Worm (Caenorhabditis elegans) whole organism, young adult: Measurements from ENCODE around the gene nep-15.

ENCODE experiments used
- B0261.1 ChIP-seq: sonication (generic microtip); optimal IDR thresholded peaks from 2 replicates; lab custom pipeline; 2016; ENCODE audit warnings: mild to moderate bottlenecking, missing genetic modification characterization, moderate library complexity, missing compliant biosample characterization
- C17E4.6 ChIP-seq: fragments of 200-800 bp; sonication (Bioruptor generic); IDR thresholded peaks from 2 replicates; pipeline ENCODE4 v1.3.6; 2022; ENCODE audit warnings: missing genetic modification reagents, missing genetic modification characterization, missing compliant biosample characterization
- D2030.7 ChIP-seq: fragments of 200-800 bp; sonication (Bioruptor generic); IDR thresholded peaks from 2 replicates; pipeline ENCODE4 v1.3.6; 2022; ENCODE audit warnings: missing genetic modification reagents, missing genetic modification characterization, missing compliant biosample characterization
- F33H1.4 ChIP-seq: fragments of 200-800 bp; sonication (Bioruptor generic); IDR thresholded peaks from 2 replicates; pipeline ENCODE4 v1.3.6; 2022; ENCODE audit warnings: missing genetic modification reagents, missing genetic modification characterization, missing compliant biosample characterization
- F37B4.10 ChIP-seq: fragments of 200-800 bp; sonication (Bioruptor generic); IDR thresholded peaks from 2 replicates; pipeline ENCODE4 v1.3.6; 2022; ENCODE audit warnings: missing genetic modification characterization, missing compliant biosample characterization
- F57C9.4 ChIP-seq: sonication (generic microtip); optimal IDR thresholded peaks from 2 replicates; lab custom pipeline; 2017; ENCODE audit warnings: mild to moderate bottlenecking, missing genetic modification characterization, missing compliant biosample characterization
- K12H6.12 ChIP-seq: fragments of 200-800 bp; sonication (Bioruptor generic); optimal IDR thresholded peaks from 2 replicates; lab custom pipeline; 2018; ENCODE audit warnings: mild to moderate bottlenecking, missing genetic modification characterization, missing compliant biosample characterization
- T07F8.4 ChIP-seq: sonication (generic microtip); optimal IDR thresholded peaks from 2 replicates; lab custom pipeline; 2016; ENCODE audit warnings: mild to moderate bottlenecking, missing genetic modification characterization, moderate library complexity, missing compliant biosample characterization
- T26A5.8 ChIP-seq: sonication (generic microtip); optimal IDR thresholded peaks from 2 replicates; lab custom pipeline; 2016; ENCODE audit warnings: missing genetic modification characterization, missing compliant biosample characterization
- Y53G8AR.9 ChIP-seq: fragments of 200-800 bp; sonication (Bioruptor generic); conservative IDR thresholded peaks from 2 replicates; pipeline ENCODE4 v1.3.6; 2022; ENCODE audit warnings: missing genetic modification reagents, missing genetic modification characterization, missing compliant biosample characterization
- aptf-2 ChIP-seq: fragments of 200-800 bp; sonication (Bioruptor generic); conservative IDR thresholded peaks from 2 replicates; pipeline ENCODE4 v1.3.6; 2022; ENCODE audit warnings: missing genetic modification reagents, missing genetic modification characterization, missing compliant biosample characterization
- aptf-3 ChIP-seq: fragments of 200-800 bp; sonication (Bioruptor generic); IDR thresholded peaks from 2 replicates; pipeline ENCODE4 v1.3.6; 2022; ENCODE audit warnings: missing genetic modification characterization, missing compliant biosample characterization
- attf-3 ChIP-seq: fragments of 200-800 bp; sonication (Bioruptor generic); conservative IDR thresholded peaks from 2 replicates; pipeline ENCODE4 v1.3.6; 2022; ENCODE audit warnings: missing genetic modification reagents, missing genetic modification characterization, missing compliant biosample characterization
- bed-2 ChIP-seq: fragments of 200-800 bp; sonication (Bioruptor generic); IDR thresholded peaks from 2 replicates; pipeline ENCODE4 v1.3.6; 2022; ENCODE audit warnings: missing genetic modification reagents, missing genetic modification characterization, missing compliant biosample characterization
- ccch-3 ChIP-seq: fragments of 200-800 bp; sonication (Bioruptor generic); optimal IDR thresholded peaks from 2 replicates; lab custom pipeline; 2018; ENCODE audit warnings: mild to moderate bottlenecking, missing genetic modification characterization, missing compliant biosample characterization
- ceh-40 ChIP-seq: fragments of 200-800 bp; sonication (Bioruptor generic); IDR thresholded peaks from 2 replicates; pipeline ENCODE4 v1.3.6; 2022; ENCODE audit warnings: missing genetic modification characterization, missing compliant biosample characterization
- egl-18 ChIP-seq: fragments of 200-800 bp; sonication (Bioruptor generic); IDR thresholded peaks from 2 replicates; pipeline ENCODE4 v1.3.6; 2022; ENCODE audit warnings: missing genetic modification reagents, missing genetic modification characterization, missing compliant biosample characterization
- egl-44 ChIP-seq: fragments of 200-800 bp; sonication (Bioruptor generic); IDR thresholded peaks from 2 replicates; pipeline ENCODE4 v1.3.6; 2022; ENCODE audit warnings: missing genetic modification reagents, missing genetic modification characterization, missing compliant biosample characterization
- ets-4 ChIP-seq: fragments of 200-800 bp; sonication (Bioruptor generic); optimal IDR thresholded peaks from 2 replicates; lab custom pipeline; 2018; ENCODE audit warnings: mild to moderate bottlenecking, missing genetic modification characterization, missing compliant biosample characterization
- hlh-12 ChIP-seq: sonication (generic microtip); optimal IDR thresholded peaks from 2 replicates; lab custom pipeline; 2016; ENCODE audit warnings: missing genetic modification characterization, missing compliant biosample characterization
- hmg-1.2 ChIP-seq: fragments of 200-800 bp; sonication (Bioruptor generic); IDR thresholded peaks from 2 replicates; pipeline ENCODE4 v1.3.6; 2022; ENCODE audit warnings: missing genetic modification reagents, missing genetic modification characterization, missing compliant biosample characterization
- hsf-1 ChIP-seq: fragments of 200-800 bp; sonication (Bioruptor generic); IDR thresholded peaks from 2 replicates; pipeline ENCODE4 v1.3.6; 2022; ENCODE audit warnings: missing genetic modification reagents, missing genetic modification characterization, missing compliant biosample characterization
- lin-26 ChIP-seq: fragments of 200-800 bp; sonication (Bioruptor generic); IDR thresholded peaks from 2 replicates; pipeline ENCODE4 v1.3.6; 2022; ENCODE audit warnings: missing genetic modification reagents, missing genetic modification characterization, missing compliant biosample characterization
- madf-6 ChIP-seq: fragments of 200-800 bp; sonication (Bioruptor generic); IDR thresholded peaks from 2 replicates; pipeline ENCODE4 v1.3.6; 2022; ENCODE audit warnings: missing genetic modification reagents, missing genetic modification characterization, missing compliant biosample characterization
- madf-8 ChIP-seq: fragments of 200-800 bp; sonication (Bioruptor generic); conservative IDR thresholded peaks from 2 replicates; pipeline ENCODE4 v1.3.6; 2022; ENCODE audit warnings: missing genetic modification reagents, missing genetic modification characterization, missing compliant biosample characterization
- mes-4 ChIP-seq: sonication (generic microtip); optimal IDR thresholded peaks from 2 replicates; lab custom pipeline; 2016; ENCODE audit warnings: missing genotype, missing genetic modification characterization, missing compliant biosample characterization
- nfya-1 ChIP-seq: sonication (generic microtip); optimal IDR thresholded peaks from 2 replicates; lab custom pipeline; 2017; ENCODE audit warnings: antibody characterized with exemption, missing compliant biosample characterization, missing genetic modification characterization, borderline replicate concordance; ENCODE audit not compliant: insufficient read depth
- nfyb-1 ChIP-seq: fragments of 200-800 bp; sonication (Bioruptor generic); IDR thresholded peaks from 2 replicates; pipeline ENCODE4 v1.3.6; 2022; ENCODE audit warnings: missing genetic modification reagents, missing genetic modification characterization, missing compliant biosample characterization
- nhr-120 ChIP-seq: fragments of 200-800 bp; sonication (Bioruptor generic); IDR thresholded peaks from 2 replicates; pipeline ENCODE4 v1.3.6; 2022; ENCODE audit warnings: missing genetic modification characterization, missing compliant biosample characterization
- nhr-179 ChIP-seq: sonication (generic microtip); optimal IDR thresholded peaks from 2 replicates; lab custom pipeline; 2016; ENCODE audit warnings: mild to moderate bottlenecking, missing genetic modification characterization, missing compliant biosample characterization
- nhr-27 ChIP-seq: fragments of 200-800 bp; sonication (Bioruptor generic); optimal IDR thresholded peaks from 2 replicates; lab custom pipeline; 2018; ENCODE audit warnings: mild to moderate bottlenecking, missing genetic modification characterization, moderate library complexity, missing compliant biosample characterization
- nhr-80 ChIP-seq: sonication (generic microtip); optimal IDR thresholded peaks from 2 replicates; lab custom pipeline; 2016; ENCODE audit warnings: missing genetic modification characterization, missing compliant biosample characterization
- nhr-90 ChIP-seq: sonication (generic microtip); optimal IDR thresholded peaks from 2 replicates; lab custom pipeline; 2016; ENCODE audit warnings: missing genotype, mild to moderate bottlenecking, missing genetic modification characterization, missing compliant biosample characterization
- pha-4 ChIP-seq: fragments of 150-350 bp; sonication (generic microtip); optimal IDR thresholded peaks from 2 replicates; lab custom pipeline; 2014; ENCODE audit warnings: missing biosample characterization, missing genetic modification reagents, missing genetic modification characterization
- repo-1 ChIP-seq: sonication (generic microtip); optimal IDR thresholded peaks from 2 replicates; lab custom pipeline; 2017; ENCODE audit warnings: mild to moderate bottlenecking, missing genetic modification characterization, missing compliant biosample characterization
- rpc-1 ChIP-seq, 2 experiments: fragments of 150-350 bp in 1 of 2; sonication (generic microtip) in 1 of 2; optimal IDR thresholded peaks; 2 replicates each; lab custom pipeline; 2014 to 2018; ENCODE audit warnings: missing biosample characterization in 1 of 2, missing genetic modification characterization in 1 of 2, missing genetic modification reagents in 1 of 2, missing genotype in 1 of 2
- sea-2 ChIP-seq: fragments of 200-800 bp; sonication (Bioruptor generic); IDR thresholded peaks from 2 replicates; pipeline ENCODE4 v1.3.6; 2022; ENCODE audit warnings: missing genetic modification characterization, missing compliant biosample characterization
- snpc-1.1 ChIP-seq: sonication (generic microtip); optimal IDR thresholded peaks from 2 replicates; lab custom pipeline; 2017; ENCODE audit warnings: missing genetic modification characterization, mild to moderate bottlenecking, missing compliant biosample characterization, antibody characterized with exemption, moderate library complexity, missing genotype, missing genetic modification reagents; ENCODE audit not compliant: insufficient read depth
- snpc-1.3 ChIP-seq: sonication (generic microtip); optimal IDR thresholded peaks from 2 replicates; lab custom pipeline; 2017; ENCODE audit warnings: missing genetic modification characterization, mild to moderate bottlenecking, missing compliant biosample characterization, antibody characterized with exemption, moderate library complexity, missing genotype, missing genetic modification reagents; ENCODE audit not compliant: insufficient read depth
- snpc-4 ChIP-seq, 5 experiments: fragments of 150-350 bp in 1 of 5; sonication (generic microtip) in 4 of 5; optimal IDR thresholded peaks; 2 replicates each; lab custom pipeline; 2014 to 2018; ENCODE audit warnings: missing genetic modification characterization in 5 of 5, missing biosample characterization in 3 of 5, antibody characterized with exemption in 2 of 5, mild to moderate bottlenecking in 2 of 5, missing compliant biosample characterization in 2 of 5, missing genotype in 2 of 5, moderate library complexity in 2 of 5, missing genetic modification reagents in 1 of 5
- sptf-2 ChIP-seq: fragments of 200-800 bp; sonication (Bioruptor generic); optimal IDR thresholded peaks from 2 replicates; lab custom pipeline; 2018; ENCODE audit warnings: mild to moderate bottlenecking, missing genetic modification characterization, missing compliant biosample characterization
- tbp1 ChIP-seq: fragments of 200-800 bp; sonication (Bioruptor generic); optimal IDR thresholded peaks from 2 replicates; lab custom pipeline; 2018; ENCODE audit warnings: mild to moderate bottlenecking, missing genetic modification characterization, missing compliant biosample characterization
- tbx-9 ChIP-seq: sonication (generic microtip); optimal IDR thresholded peaks from 2 replicates; lab custom pipeline; 2016; ENCODE audit warnings: borderline replicate concordance, missing genetic modification characterization, inconsistent platforms, missing compliant biosample characterization
- zfh-2 ChIP-seq: fragments of 200-800 bp; sonication (Bioruptor generic); conservative IDR thresholded peaks from 2 replicates; pipeline ENCODE4 v1.3.6; 2022; ENCODE audit warnings: missing genetic modification reagents, missing genetic modification characterization, missing compliant biosample characterization
- ztf-22 ChIP-seq: fragments of 200-800 bp; sonication (Bioruptor generic); optimal IDR thresholded peaks from 2 replicates; lab custom pipeline; 2018; ENCODE audit warnings: mild to moderate bottlenecking, missing genetic modification characterization, moderate library complexity, missing compliant biosample characterization

The nep-15 gene

ce11 chrX:8404308-8405085 lies 32.5 kb downstream of the nep-15 start (continued):
- peak; percentile 98 for TF ChIP-seq lin-26
- peak; percentile 46 for TF ChIP-seq madf-8
- TF ChIP-seq madf-6 (GFP tag; lab: Robert Waterston, UW) = peak; percentile 59; the same call in 1 of the 2 replicates
- peak; percentile 77 for TF ChIP-seq nhr-80 (tag; lab: Kevin White, UChicago)
- no peak for TF ChIP-seq nfya-1 (tag; lab: Kevin White, UChicago)
- TF ChIP-seq mes-4 = peak; percentile 66
- peak; percentile 90 for TF ChIP-seq T26A5.8
- peak; percentile 82; the same call in 1 of the 2 replicates for TF ChIP-seq aptf-2 (GFP tag; lab: Robert Waterston, UW)
- peak; percentile 93 for TF ChIP-seq zfh-2
- peak; percentile 68; the same call in 1 of the 2 replicates for TF ChIP-seq aptf-3
- TF ChIP-seq egl-44 (GFP tag; lab: Robert Waterston, UW) = peak; percentile 93
- TF ChIP-seq egl-18 (GFP tag; lab: Robert Waterston, UW) = no peak
- TF ChIP-seq sea-2 (GFP tag; lab: Robert Waterston, UW) = peak; percentile 90
- peak; percentile 88 for TF ChIP-seq ceh-40
- peak; percentile 83 for TF ChIP-seq snpc-1.3 (tag; lab: Kevin White, UChicago)
- peak; percentile 57 for TF ChIP-seq sptf-2
- peak; percentile 64; the same call in 1 of the 2 replicates for TF ChIP-seq hsf-1 (GFP tag; lab: Robert Waterston, UW)
- TF ChIP-seq repo-1 (tag; lab: Kevin White, UChicago) = peak; percentile 94
- peak; percentile 87 for TF ChIP-seq nhr-27
- TF ChIP-seq hmg-1.2 = peak; percentile 93
- peak; percentile 86 for TF ChIP-seq Y53G8AR.9 (GFP tag; lab: Robert Waterston, UW)
- TF ChIP-seq tbp1 = peak; percentile 93
- peak; percentile 70; the same call in 1 of the 2 replicates for TF ChIP-seq attf-3 (GFP tag; lab: Robert Waterston, UW)
- TF ChIP-seq pha-4 = no peak
- TF ChIP-seq nhr-120 (GFP tag; lab: Robert Waterston, UW) = peak; percentile 94; the same call in 1 of the 2 replicates
- peak; percentile 87 for TF ChIP-seq ztf-22 (GFP tag; lab: Kevin White, UChicago)
- TF ChIP-seq bed-2 (GFP tag; lab: Robert Waterston, UW) = peak; percentile 84
- TF ChIP-seq nhr-90 = peak; percentile 94
- TF ChIP-seq ccch-3 (GFP tag; lab: Kevin White, UChicago) = peak; percentile 78
- TF ChIP-seq T07F8.4 (tag; lab: Kevin White, UChicago) = peak; percentile 89
- TF ChIP-seq tbx-9 (tag; lab: Kevin White, UChicago) = peak; percentile 81
- TF ChIP-seq D2030.7 = peak; percentile 80
- TF ChIP-seq K12H6.12 (tag; lab: Kevin White, UChicago) = peak; percentile 91
- TF ChIP-seq nhr-179 (tag; lab: Kevin White, UChicago) = peak; percentile 84
- TF ChIP-seq C17E4.6 (GFP tag; lab: Robert Waterston, UW) = 0 out of 2 replicates have a peak, but pooled peaks have one; percentile 44
- TF ChIP-seq ets-4 (GFP tag; lab: Kevin White, UChicago) = peak; percentile 86
- TF ChIP-seq snpc-1.1 (tag; lab: Kevin White, UChicago) = peak; percentile 17
- TF ChIP-seq F33H1.4 (GFP tag; lab: Robert Waterston, UW) = peak; percentile 34; the same call in 1 of the 2 replicates
- TF ChIP-seq rpc-1 (optimal IDR thresholded peaks at IDR 0.05; lab: Kevin White, UChicago) = peak; percentile 98
- peak; percentile 94 for TF ChIP-seq rpc-1 (tag; optimal IDR thresholded peaks at IDR 0.05; lab: Kevin White, UChicago)
- 0 out of 2 replicates have a peak, but pooled peaks have one; percentile 88 for TF ChIP-seq F37B4.10 (GFP tag; lab: Robert Waterston, UW)
- TF ChIP-seq F57C9.4 (tag; lab: Kevin White, UChicago) = peak; percentile 70
- TF ChIP-seq snpc-4 (GFP tag; optimal IDR thresholded peaks at IDR 0.05; lab: Kevin White, UChicago) = peak; percentile 68
- TF ChIP-seq snpc-4 (tag; optimal IDR thresholded peaks at IDR 0.05; lab: Kevin White, UChicago) = peak in 3 of 4 experiments; percentile 52 to 83 (median 71)
- peak; percentile 99 for TF ChIP-seq B0261.1 (tag; lab: Kevin White, UChicago)
- peak; percentile 94 for TF ChIP-seq nfyb-1
- peak; percentile 87 for TF ChIP-seq hlh-12
